Fruit fly (Drosophila melanogaster): ENCODE results near the gene t-cup.

t-cup gene

DNA sequence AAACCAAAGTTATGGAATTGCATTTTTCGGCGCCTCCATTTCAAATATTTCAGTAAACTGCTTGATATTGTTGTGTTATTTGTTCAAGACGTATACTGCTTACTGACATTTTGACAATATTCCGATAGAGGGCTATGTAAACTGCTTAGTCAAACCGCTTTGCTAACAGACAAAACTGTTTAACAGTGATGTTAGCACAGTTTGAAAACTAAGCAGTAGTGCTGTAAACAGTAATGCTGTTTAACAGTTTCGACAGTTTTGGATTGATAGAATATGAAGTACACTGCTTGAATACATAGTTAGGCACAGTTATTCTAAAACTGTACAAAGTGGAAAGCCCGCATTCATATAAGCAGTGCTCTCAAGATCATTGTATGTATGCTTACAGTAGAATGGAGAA, 23.1 kb upstream of the t-cup start (continued):
- TF ChIP-seq CG9876 (GFP tag; optimal IDR thresholded peaks at IDR 0.05) (peak; percentile 15), CG11504 (tag; optimal IDR thresholded peaks at IDR 0.05) (peak; percentile 23), CG13624 (GFP tag; optimal IDR thresholded peaks at IDR 0.05) (peak; percentile 11), CG11085 (GFP tag; IDR thresholded peaks at IDR 0.05) (0 out of 2 replicates have a peak, but pooled peaks have one; percentile 20), phol (tag; optimal IDR thresholded peaks at IDR 0.05) (peak; percentile 35), bcd (GFP tag; optimal IDR thresholded peaks at IDR 0.05) (no peak), insv (GFP tag; optimal IDR thresholded peaks at IDR 0.05) (peak in 1 of 2 experiments; percentile 79), yki (optimal IDR thresholded peaks at IDR 0.05) (peak; percentile 37), grau (tag; optimal IDR thresholded peaks at IDR 0.05) (peak; percentile 7), sd (tag; optimal IDR thresholded peaks at IDR 0.05) (peak; percentile 58), CrebB (tag; optimal IDR thresholded peaks at IDR 0.05) (no peak), Usf (GFP tag; optimal IDR thresholded peaks at IDR 0.05) (no peak), ato (GFP tag; IDR thresholded peaks at IDR 0.05; ENCODE audit: partially characterized antibody) (0 out of 2 replicates have a peak, but pooled peaks have one; percentile 12), Mad (GFP tag; optimal IDR thresholded peaks at IDR 0.05) (no peak), CG14710 (tag; optimal IDR thresholded peaks at IDR 0.05) (peak; percentile 45), Opbp (GFP tag; IDR thresholded peaks at IDR 0.05; ENCODE audit: partially characterized antibody) (peak; percentile 77), CG2199 (GFP tag; IDR thresholded peaks at IDR 0.05) (0 out of 3 replicates have a peak, but pooled peaks have one; percentile 32), E2f2 (GFP tag; IDR thresholded peaks at IDR 0.05) (peak; percentile 98), CG2116 (GFP tag; optimal IDR thresholded peaks at IDR 0.05) (peak; percentile 15), CG33213 (GFP tag; optimal IDR thresholded peaks at IDR 0.05) (peak; percentile 45), inv (GFP tag; IDR thresholded peaks at IDR 0.05; ENCODE audit: partially characterized antibody) (peak; percentile 49; the same call in 1 of the 2 replicates), CG9932 (GFP tag; IDR thresholded peaks at IDR 0.05) (peak; percentile 32; the same call in 1 of the 2 replicates), CG10565 (GFP tag; optimal IDR thresholded peaks at IDR 0.05) (no peak), B-H2 (GFP tag; optimal IDR thresholded peaks at IDR 0.05) (peak; percentile 6), Rfx (GFP tag; IDR thresholded peaks at IDR 0.05) (0 out of 2 replicates have a peak, but pooled peaks have one; percentile 18), Nf-YA (GFP tag; IDR thresholded peaks at IDR 0.05) (no peak), Hr78 (GFP tag; optimal IDR thresholded peaks at IDR 0.05) (peak in 1 of 2 experiments; percentile 46), CG11247 (GFP tag; IDR thresholded peaks at IDR 0.05) (0 out of 2 replicates have a peak, but pooled peaks have one; percentile 22), Atf6 (GFP tag; IDR thresholded peaks at IDR 0.05) (no peak), chif (GFP tag; optimal IDR thresholded peaks at IDR 0.05) (peak in 1 of 2 experiments; percentile 34), Eip74EF (GFP tag; optimal IDR thresholded peaks at IDR 0.05) (peak in 1 of 2 experiments; percentile 39), CG13287 (GFP tag; IDR thresholded peaks at IDR 0.05; ENCODE audit: partially characterized antibody) (peak; percentile 38; the same call in 1 of the 2 replicates), CG13894 (tag; optimal IDR thresholded peaks at IDR 0.05) (peak; percentile 26), CG33557 (GFP tag; optimal IDR thresholded peaks at IDR 0.05) (no peak), lola (GFP tag; optimal IDR thresholded peaks at IDR 0.05) (peak in 1 of 3 experiments; percentile 9), abd-A (tag; optimal IDR thresholded peaks at IDR 0.05) (peak; percentile 16), slbo (GFP tag; IDR thresholded peaks at IDR 0.05) (peak; percentile 45), luna (GFP tag; optimal IDR thresholded peaks at IDR 0.05) (no peak), z (GFP tag; IDR thresholded peaks at IDR 0.05) (no peak), Hr51 (GFP tag; optimal IDR thresholded peaks at IDR 0.05) (no peak), Med (GFP tag) (peak; percentile 75), Camta (GFP tag; optimal IDR thresholded peaks at IDR 0.05) (no peak), sug (tag; optimal IDR thresholded peaks at IDR 0.05) (peak; percentile 12), CG1603 (tag; optimal IDR thresholded peaks at IDR 0.05) (peak; percentile 34), Stat92E (GFP tag; optimal IDR thresholded peaks at IDR 0.05) (peak in 1 of 3 experiments; percentile 44), CG10462 (GFP tag; optimal IDR thresholded peaks at IDR 0.05) (no peak), CG8290 (GFP tag; optimal IDR thresholded peaks at IDR 0.05) (peak; percentile 35), CG8290 (tag; optimal IDR thresholded peaks at IDR 0.05) (peak in 1 of 2 experiments; percentile 71), Hmr (GFP tag; optimal IDR thresholded peaks at IDR 0.05) (peak; percentile 62)
